Fruit fly (Drosophila melanogaster) whole organism, embryonic: ENCODE measurements around the gene CG5521.

ENCODE experiments used
- BtbVII ChIP-seq: fragments of 200-800 bp; sonication (Bioruptor generic); optimal IDR thresholded peaks from 3 replicates; lab custom pipeline; 2017; ENCODE audit warnings: missing biosample characterization, mild to moderate bottlenecking, missing genetic modification characterization
- CG10147 ChIP-seq: fragments of 200-800 bp; sonication (Bioruptor generic); optimal IDR thresholded peaks from 2 replicates; lab custom pipeline; 2019; ENCODE audit warnings: missing biosample characterization, mild to moderate bottlenecking, missing genetic modification characterization, moderate library complexity
- CG11456 ChIP-seq: fragments of 200-800 bp; sonication (Bioruptor generic); IDR thresholded peaks from 3 replicates; pipeline ENCODE4 v1.3.6; 2022; ENCODE audit warnings: missing biosample characterization, missing genetic modification characterization
- CG11560 ChIP-seq: fragments of 200-800 bp; sonication (Bioruptor generic); IDR thresholded peaks from 3 replicates; pipeline ENCODE4 v1.3.6; 2022; ENCODE audit warnings: missing biosample characterization, missing genetic modification characterization
- CG12219 ChIP-seq: fragments of 200-800 bp; sonication (Bioruptor generic); optimal IDR thresholded peaks from 3 replicates; lab custom pipeline; 2018; ENCODE audit warnings: missing biosample characterization, mild to moderate bottlenecking, missing genetic modification characterization
- CG12769 ChIP-seq: fragments of 200-800 bp; sonication (Bioruptor generic); optimal IDR thresholded peaks from 2 replicates; lab custom pipeline; 2019; ENCODE audit warnings: missing biosample characterization, mild to moderate bottlenecking, missing genetic modification characterization, moderate library complexity
- CG13123 ChIP-seq: fragments of 200-800 bp; sonication (Bioruptor generic); optimal IDR thresholded peaks from 2 replicates; lab custom pipeline; 2016; ENCODE audit warnings: missing biosample characterization, missing genetic modification characterization
- CG13894 ChIP-seq: fragments of 200-800 bp; sonication (Bioruptor generic); optimal IDR thresholded peaks from 3 replicates; lab custom pipeline; 2018; ENCODE audit warnings: missing biosample characterization, mild to moderate bottlenecking, missing genetic modification characterization, moderate library complexity
- CG15073 ChIP-seq: fragments of 200-800 bp; sonication (Bioruptor generic); optimal IDR thresholded peaks from 2 replicates; lab custom pipeline; 2016; ENCODE audit warnings: missing biosample characterization, missing genetic modification characterization
- CG1602 ChIP-seq: fragments of 200-800 bp; sonication (Bioruptor generic); optimal IDR thresholded peaks from 3 replicates; lab custom pipeline; 2016; ENCODE audit warnings: missing biosample characterization, missing genetic modification characterization
- CG1647 ChIP-seq: fragments of 200-800 bp; sonication (Bioruptor generic); optimal IDR thresholded peaks from 3 replicates; lab custom pipeline; 2016; ENCODE audit warnings: missing biosample characterization, missing genetic modification characterization
- CG17612 ChIP-seq: fragments of 200-800 bp; sonication (Bioruptor generic); IDR thresholded peaks from 2 replicates; pipeline ENCODE4 v1.3.6; 2022; ENCODE audit warnings: missing biosample characterization, missing genetic modification characterization
- CG1792 ChIP-seq: fragments of 200-800 bp; sonication (Bioruptor generic); optimal IDR thresholded peaks from 2 replicates; lab custom pipeline; 2016; ENCODE audit warnings: missing biosample characterization, missing genetic modification characterization
- CG2678 ChIP-seq: fragments of 200-800 bp; sonication (Bioruptor generic); optimal IDR thresholded peaks from 3 replicates; lab custom pipeline; 2019; ENCODE audit warnings: missing biosample characterization, mild to moderate bottlenecking, missing genetic modification characterization, moderate library complexity
- CG34376 ChIP-seq: fragments of 200-800 bp; sonication (Bioruptor generic); optimal IDR thresholded peaks from 2 replicates; lab custom pipeline; 2018; ENCODE audit warnings: missing biosample characterization, mild to moderate bottlenecking, missing genetic modification characterization
- CG6791 ChIP-seq: fragments of 200-800 bp; sonication (Bioruptor generic); IDR thresholded peaks from 3 replicates; pipeline ENCODE4 v1.3.6; 2022; ENCODE audit warnings: missing biosample characterization, missing genetic modification characterization; ENCODE audit not compliant: partially characterized antibody
- CG8089 ChIP-seq: fragments of 200-800 bp; sonication (Bioruptor generic); optimal IDR thresholded peaks from 3 replicates; lab custom pipeline; 2016; ENCODE audit warnings: missing biosample characterization, missing genetic modification characterization
- CG9609 ChIP-seq: fragments of 200-800 bp; sonication (Bioruptor generic); optimal IDR thresholded peaks from 3 replicates; lab custom pipeline; 2016; ENCODE audit warnings: missing biosample characterization, missing genetic modification characterization
- CG9817 ChIP-seq: fragments of 200-800 bp; sonication (Bioruptor generic); optimal IDR thresholded peaks from 2 replicates; lab custom pipeline; 2018; ENCODE audit warnings: missing biosample characterization, mild to moderate bottlenecking, missing genetic modification characterization, moderate library complexity
- CrebB ChIP-seq: fragments of 200-800 bp; sonication (Bioruptor generic); optimal IDR thresholded peaks from 3 replicates; lab custom pipeline; 2018; ENCODE audit warnings: missing biosample characterization, mild to moderate bottlenecking, missing genetic modification characterization
- Dbx ChIP-seq: fragments of 200-800 bp; sonication (Bioruptor generic); IDR thresholded peaks from 3 replicates; pipeline ENCODE4 v1.3.6; 2022; ENCODE audit warnings: missing biosample characterization, missing genetic modification characterization
- Elba2 ChIP-seq: fragments of 200-800 bp; sonication (Bioruptor generic); optimal IDR thresholded peaks from 3 replicates; lab custom pipeline; 2016; ENCODE audit warnings: missing biosample characterization, missing genetic modification characterization
- Ets65A ChIP-seq: fragments of 200-800 bp; sonication (Bioruptor generic); peaks from one replicate; lab custom pipeline; 2016; ENCODE audit warnings: missing biosample characterization, missing genetic modification characterization
- HmgZ ChIP-seq: fragments of 200-800 bp; sonication (Bioruptor generic); optimal IDR thresholded peaks from 2 replicates; lab custom pipeline; 2018; ENCODE audit warnings: missing biosample characterization, mild to moderate bottlenecking, missing genetic modification characterization
- Med ChIP-seq: fragments of 200-800 bp; sonication (Bioruptor generic); peaks from one replicate; lab custom pipeline; 2016; ENCODE audit warnings: missing biosample characterization, missing genetic modification characterization, mild to moderate bottlenecking, inconsistent platforms, moderate library complexity
- Opbp ChIP-seq: fragments of 200-800 bp; sonication (Bioruptor generic); IDR thresholded peaks from 3 replicates; pipeline ENCODE4 v1.3.6; 2022; ENCODE audit warnings: missing biosample characterization, missing genetic modification characterization; ENCODE audit not compliant: partially characterized antibody
- Poxn ChIP-seq: fragments of 200-800 bp; sonication (Bioruptor generic); IDR thresholded peaks from 2 replicates; pipeline ENCODE4 v1.3.6; 2022; ENCODE audit warnings: missing biosample characterization, missing genetic modification characterization
- Rx ChIP-seq: fragments of 200-800 bp; sonication (Bioruptor generic); IDR thresholded peaks from 2 replicates; pipeline ENCODE4 v1.3.6; 2022; ENCODE audit warnings: missing biosample characterization, missing genetic modification characterization
- cato ChIP-seq: fragments of 200-800 bp; sonication (Bioruptor generic); optimal IDR thresholded peaks from 2 replicates; lab custom pipeline; 2016; ENCODE audit warnings: missing biosample characterization, missing genetic modification characterization, borderline replicate concordance
- chn ChIP-seq: fragments of 200-800 bp; sonication (Bioruptor generic); optimal IDR thresholded peaks from 2 replicates; lab custom pipeline; 2016; ENCODE audit warnings: missing biosample characterization, missing genetic modification characterization
- dpn ChIP-seq, 2 experiments: fragments of 200-800 bp; sonication (Bioruptor generic); optimal IDR thresholded peaks; 3 replicates each; lab custom pipeline; 2016; ENCODE audit warnings: missing biosample characterization in 2 of 2, missing genetic modification characterization in 2 of 2
- ftz-f1 ChIP-seq: fragments of 200-800 bp; sonication (Bioruptor generic); optimal IDR thresholded peaks from 2 replicates; lab custom pipeline; 2016; ENCODE audit warnings: missing biosample characterization, missing genetic modification characterization
- gro ChIP-seq: fragments of 200-800 bp; sonication (Bioruptor generic); optimal IDR thresholded peaks from 2 replicates; lab custom pipeline; 2016; ENCODE audit warnings: missing biosample characterization, missing genetic modification characterization
- gsb-n ChIP-seq: fragments of 200-800 bp; sonication (Bioruptor generic); optimal IDR thresholded peaks from 3 replicates; lab custom pipeline; 2018; ENCODE audit warnings: missing biosample characterization, mild to moderate bottlenecking, missing genetic modification characterization
- luna ChIP-seq: fragments of 200-800 bp; sonication (Bioruptor generic); optimal IDR thresholded peaks from 2 replicates; lab custom pipeline; 2016; ENCODE audit warnings: missing biosample characterization, missing genetic modification characterization
- mam ChIP-seq: fragments of 200-800 bp; sonication (Bioruptor generic); optimal IDR thresholded peaks from 3 replicates; lab custom pipeline; 2016; ENCODE audit warnings: missing biosample characterization, missing genetic modification characterization
- nau ChIP-seq: fragments of 200-800 bp; sonication (Bioruptor generic); optimal IDR thresholded peaks from 3 replicates; lab custom pipeline; 2017; ENCODE audit warnings: missing biosample characterization, mild to moderate bottlenecking, missing genetic modification characterization, missing genetic modification reagents
- nerfin-1 ChIP-seq: fragments of 200-800 bp; sonication (Bioruptor generic); optimal IDR thresholded peaks from 3 replicates; lab custom pipeline; 2019; ENCODE audit warnings: missing biosample characterization, mild to moderate bottlenecking, missing genetic modification characterization, moderate library complexity
- nerfin-2 ChIP-seq: fragments of 200-800 bp; sonication (Bioruptor generic); IDR thresholded peaks from 2 replicates; pipeline ENCODE4 v1.3.6; 2022; ENCODE audit warnings: missing biosample characterization, missing genetic modification characterization; ENCODE audit not compliant: partially characterized antibody
- phol ChIP-seq: fragments of 200-800 bp; sonication (Bioruptor generic); optimal IDR thresholded peaks from 3 replicates; lab custom pipeline; 2018; ENCODE audit warnings: missing biosample characterization, mild to moderate bottlenecking, missing genetic modification characterization, moderate library complexity
- pita ChIP-seq: fragments of 200-800 bp; sonication (Bioruptor generic); optimal IDR thresholded peaks from 2 replicates; lab custom pipeline; 2017; ENCODE audit warnings: missing biosample characterization, mild to moderate bottlenecking, missing genetic modification characterization
- pum ChIP-seq: fragments of 200-800 bp; sonication (Bioruptor generic); optimal IDR thresholded peaks from 2 replicates; lab custom pipeline; 2016; ENCODE audit warnings: missing biosample characterization, missing genetic modification characterization
- sens ChIP-seq: fragments of 200-800 bp; sonication (Bioruptor generic); peaks from one replicate; lab custom pipeline; 2016; ENCODE audit warnings: missing biosample characterization, missing genetic modification characterization
- shn ChIP-seq: fragments of 200-800 bp; sonication (Bioruptor generic); optimal IDR thresholded peaks from 3 replicates; lab custom pipeline; 2016; ENCODE audit warnings: missing biosample characterization, missing genetic modification characterization
- sisA ChIP-seq: fragments of 200-800 bp; sonication (Bioruptor generic); IDR thresholded peaks from 2 replicates; pipeline ENCODE4 v1.3.6; 2022; ENCODE audit warnings: missing biosample characterization, missing genetic modification characterization
- sqz ChIP-seq: fragments of 200-800 bp; sonication (Bioruptor generic); optimal IDR thresholded peaks from 3 replicates; lab custom pipeline; 2018; ENCODE audit warnings: missing biosample characterization, mild to moderate bottlenecking, missing genetic modification characterization
- sr ChIP-seq: fragments of 200-800 bp; sonication (Bioruptor generic); IDR thresholded peaks from 3 replicates; pipeline ENCODE4 v1.3.6; 2022; ENCODE audit warnings: missing biosample characterization, missing genetic modification characterization
- tin ChIP-seq: fragments of 200-800 bp; sonication (Bioruptor generic); optimal IDR thresholded peaks from 3 replicates; lab custom pipeline; 2016; ENCODE audit warnings: missing biosample characterization, missing genetic modification characterization
- ttk ChIP-seq: fragments of 200-800 bp; sonication (Bioruptor generic); IDR thresholded peaks from 2 replicates; pipeline ENCODE4 v2.1.2; 2022; ENCODE audit warnings: missing biosample characterization, missing genetic modification characterization
- wdn ChIP-seq: fragments of 200-800 bp; sonication (Bioruptor generic); IDR thresholded peaks from 2 replicates; pipeline ENCODE4 v1.3.6; 2022; ENCODE audit warnings: missing biosample characterization, missing genetic modification characterization

CG5521 gene

DNA sequence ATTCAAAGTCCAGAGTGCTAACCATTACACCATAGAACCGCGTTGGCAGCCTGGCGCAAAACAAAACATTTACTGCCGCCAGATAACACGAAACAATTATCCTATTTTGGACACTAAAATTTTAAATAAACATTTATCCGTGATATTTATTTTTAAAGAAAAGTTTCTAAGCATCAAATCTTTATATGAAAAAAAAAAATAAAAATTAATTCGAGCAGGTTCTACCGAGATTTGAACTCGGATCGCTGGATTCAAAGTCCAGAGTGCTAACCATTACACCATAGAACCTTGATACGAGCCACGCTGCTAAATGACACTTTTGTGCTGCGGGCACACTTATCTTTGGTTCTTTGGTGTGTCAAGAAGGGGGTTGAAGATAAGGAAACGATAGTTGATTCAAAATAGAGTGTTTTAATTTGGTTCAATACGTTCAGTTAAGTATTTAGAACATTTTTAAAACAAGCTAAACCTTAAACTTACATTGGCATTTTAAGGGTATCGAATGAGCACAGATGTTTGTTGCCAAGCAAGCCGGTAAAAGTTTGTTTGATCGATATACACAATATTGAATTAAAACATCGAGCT, 19.3 kb upstream of the CG5521 start, which contains the start of gene Spag1 (continued):
- TF ChIP-seq nau (GFP tag; lab: Kevin White, UChicago): peak; percentile 29
- no peak for TF ChIP-seq gsb-n (tag; lab: Kevin White, UChicago)
- peak; percentile 32 for TF ChIP-seq nerfin-1 (tag; lab: Kevin White, UChicago)
- TF ChIP-seq CG6791: peak; percentile 90
- peak; percentile 51 for TF ChIP-seq Med
- no peak for TF ChIP-seq CG11456
- TF ChIP-seq pum: no peak
- no peak for TF ChIP-seq pita
- peak; percentile 64; the same call in 1 of the 2 replicates for TF ChIP-seq nerfin-2 (GFP tag; lab: Robert Waterston, UW)
- TF ChIP-seq wdn (GFP tag; lab: Robert Waterston, UW): no peak
- TF ChIP-seq Dbx (GFP tag; lab: Robert Waterston, UW): no peak
- TF ChIP-seq CG13123 (GFP tag; lab: Kevin White, UChicago): no peak
- TF ChIP-seq CrebB (tag; lab: Kevin White, UChicago): no peak
- TF ChIP-seq CG17612 (GFP tag; lab: Robert Waterston, UW): no peak
- TF ChIP-seq sr: no peak
- TF ChIP-seq sens (GFP tag; lab: Kevin White, UChicago): peak; percentile 69
- no peak for TF ChIP-seq Poxn (GFP tag; lab: Robert Waterston, UW)
- no peak for TF ChIP-seq CG12219
- TF ChIP-seq CG1602 (GFP tag; lab: Kevin White, UChicago): no peak
- TF ChIP-seq Rx (GFP tag; lab: Robert Waterston, UW): no peak
- TF ChIP-seq sqz: peak; percentile 81

DNA sequence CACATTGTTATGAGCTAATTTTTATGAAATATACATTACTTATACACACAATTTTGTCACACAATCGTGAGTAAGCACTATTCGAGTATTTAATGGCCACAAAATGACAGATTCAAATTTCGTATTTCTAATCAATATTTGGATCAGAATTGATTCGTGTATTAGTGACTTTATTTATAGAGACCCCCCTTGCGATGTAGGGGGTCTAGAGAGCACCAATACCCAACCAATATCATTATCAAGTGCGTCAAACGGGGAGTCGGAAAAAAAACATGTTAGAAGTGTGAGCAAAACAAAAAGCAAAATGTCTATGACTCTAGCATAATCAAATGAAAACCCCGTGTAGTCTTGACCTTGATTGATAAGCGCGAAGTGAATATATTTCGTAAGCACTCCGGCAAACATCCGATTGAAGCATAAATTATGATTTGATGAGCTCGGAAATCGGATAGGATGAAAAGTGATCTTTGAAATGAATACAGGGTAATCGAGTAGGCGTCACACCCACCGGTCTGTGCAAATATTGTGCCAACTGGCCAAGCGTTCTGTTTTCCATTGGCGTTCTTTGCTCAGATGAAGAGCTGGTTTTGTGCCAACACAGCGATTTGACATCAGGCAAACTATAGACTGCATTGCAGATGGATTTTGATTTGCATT, 14.4 kb upstream of the CG5521 start:
- TF ChIP-seq Med: peak; percentile 91
- peak; percentile 10 for TF ChIP-seq CG13894 (tag; lab: Kevin White, UChicago)
- no peak for TF ChIP-seq ttk (GFP tag; lab: Robert Waterston, UW)
- TF ChIP-seq CG11560 (tag; lab: Robert Waterston, UW): no peak
- TF ChIP-seq ftz-f1 (GFP tag; lab: Kevin White, UChicago): peak; percentile 65
- peak; percentile 11 for TF ChIP-seq CG12769 (tag; lab: Kevin White, UChicago)
- TF ChIP-seq CG8089 (GFP tag; lab: Kevin White, UChicago): no peak
- TF ChIP-seq cato (GFP tag; lab: Kevin White, UChicago): no peak
- TF ChIP-seq CG34376 (GFP tag; lab: Kevin White, UChicago): peak; percentile 90
- TF ChIP-seq Elba2 (GFP tag; lab: Kevin White, UChicago): no peak
- TF ChIP-seq Ets65A (GFP tag; lab: Kevin White, UChicago): peak; percentile 84
- TF ChIP-seq CG10147 (GFP tag; lab: Kevin White, UChicago): no peak
- peak; percentile 24 for TF ChIP-seq chn (GFP tag; lab: Kevin White, UChicago)
- TF ChIP-seq CG9817 (tag; lab: Kevin White, UChicago): peak; percentile 0
- peak; percentile 59 for TF ChIP-seq mam (GFP tag; lab: Kevin White, UChicago)
- TF ChIP-seq CG15073 (GFP tag; lab: Kevin White, UChicago): no peak
- TF ChIP-seq phol (tag; lab: Kevin White, UChicago): no peak
- TF ChIP-seq sisA (GFP tag; lab: Robert Waterston, UW): no peak
- peak; percentile 25 for TF ChIP-seq luna (GFP tag; lab: Kevin White, UChicago)
- TF ChIP-seq BtbVII: peak; percentile 43
- no peak for TF ChIP-seq shn (GFP tag; lab: Kevin White, UChicago)
- TF ChIP-seq HmgZ: peak; percentile 43
- no peak for TF ChIP-seq CG9609 (GFP tag; lab: Kevin White, UChicago)
- peak; percentile 69 for TF ChIP-seq gro (GFP tag; lab: Kevin White, UChicago)
- peak; percentile 41 for TF ChIP-seq CG2678 (tag; lab: Kevin White, UChicago)
- peak in 1 of 2 experiments; percentile 19 for TF ChIP-seq dpn (GFP tag; optimal IDR thresholded peaks at IDR 0.05; lab: Kevin White, UChicago)
- TF ChIP-seq CG1647: peak; percentile 7
- TF ChIP-seq tin (GFP tag; lab: Kevin White, UChicago): no peak
- no peak for TF ChIP-seq Opbp (GFP tag; lab: Robert Waterston, UW)
- peak; percentile 2 for TF ChIP-seq CG1792 (GFP tag; lab: Kevin White, UChicago)
